Worm (Caenorhabditis elegans) whole organism, young adult: ENCODE measurements around the gene Y81B9A.4.

ENCODE experiments used
- F57A8.1 ChIP-seq: fragments of 200-800 bp; sonication (Bioruptor generic); optimal IDR thresholded peaks from 2 replicates; lab custom pipeline; 2018; ENCODE audit warnings: mild to moderate bottlenecking, missing genetic modification characterization, moderate library complexity, missing compliant biosample characterization
- hlh-26 ChIP-seq: fragments of 200-800 bp; sonication (Bioruptor generic); conservative IDR thresholded peaks from 2 replicates; pipeline ENCODE4 v1.3.6; 2022; ENCODE audit warnings: missing genetic modification reagents, missing genetic modification characterization, missing compliant biosample characterization
- nhr-120 ChIP-seq: fragments of 200-800 bp; sonication (Bioruptor generic); IDR thresholded peaks from 2 replicates; pipeline ENCODE4 v1.3.6; 2022; ENCODE audit warnings: missing genetic modification characterization, missing compliant biosample characterization
- unc-62 ChIP-seq: fragments of 150-350 bp; optimal IDR thresholded peaks from 2 replicates; lab custom pipeline; 2014; ENCODE audit warnings: missing biosample characterization, missing genetic modification reagents, missing genetic modification characterization

DNA sequence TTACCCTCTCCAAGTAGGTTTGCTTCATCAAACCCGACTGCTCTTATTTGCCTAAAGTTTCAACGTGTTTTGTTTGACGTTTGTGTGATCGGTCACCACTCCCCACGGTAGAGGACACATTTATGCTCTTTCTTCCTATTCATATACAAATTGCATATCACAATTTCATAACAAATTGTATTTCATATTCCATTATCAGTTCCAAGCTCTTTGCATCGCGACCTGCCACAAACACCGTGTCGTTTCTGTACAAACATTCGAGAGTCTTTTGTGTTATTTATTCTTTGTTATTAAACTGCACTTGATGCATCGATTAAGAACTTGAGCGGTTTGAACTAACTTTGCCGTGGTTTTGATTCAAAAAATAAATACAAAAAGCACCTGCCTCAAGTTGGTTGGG is 29.4 kb upstream of the Y81B9A.4 start:
- TF ChIP-seq unc-62 (GFP tag; lab: Kevin White, UChicago), result no peak
- TF ChIP-seq hlh-26 (GFP tag; lab: Robert Waterston, UW), result no peak
- TF ChIP-seq F57A8.1 (GFP tag; lab: Kevin White, UChicago), result no peak
- no peak for TF ChIP-seq nhr-120 (GFP tag; lab: Robert Waterston, UW)
